Fruit fly (Drosophila melanogaster) whole organism, prepupa: ENCODE measurements around the gene Cyp4d20.

Source experiments
- CG10669 ChIP-seq: fragments of 200-800 bp; sonication (Bioruptor generic); optimal IDR thresholded peaks from 3 replicates; lab custom pipeline; 2018; ENCODE audit warnings: missing biosample characterization, mild to moderate bottlenecking, missing genetic modification characterization, moderate library complexity
- CG11762 ChIP-seq: fragments of 200-800 bp; sonication (Bioruptor generic); optimal IDR thresholded peaks from 3 replicates; lab custom pipeline; 2016; ENCODE audit warnings: missing biosample characterization, missing genetic modification characterization; ENCODE audit not compliant: insufficient read depth
- CG11902 ChIP-seq: fragments of 200-800 bp; sonication (Bioruptor generic); optimal IDR thresholded peaks from 3 replicates; lab custom pipeline; 2016; ENCODE audit warnings: missing biosample characterization, missing genetic modification characterization
- CG15336 ChIP-seq: fragments of 200-800 bp; sonication (Bioruptor generic); IDR thresholded peaks from 2 replicates; pipeline ENCODE4 v1.3.6; 2022; ENCODE audit warnings: missing biosample characterization, missing genetic modification characterization
- CG1621 ChIP-seq: fragments of 200-800 bp; sonication (Bioruptor generic); optimal IDR thresholded peaks from 3 replicates; lab custom pipeline; 2018; ENCODE audit warnings: missing biosample characterization, mild to moderate bottlenecking, missing genetic modification characterization
- CG31627 ChIP-seq: fragments of 200-800 bp; sonication (Bioruptor generic); optimal IDR thresholded peaks from 3 replicates; lab custom pipeline; 2016; ENCODE audit warnings: missing biosample characterization, missing genetic modification characterization
- CG32006 ChIP-seq: fragments of 200-800 bp; sonication (Bioruptor generic); optimal IDR thresholded peaks from 3 replicates; lab custom pipeline; 2017; ENCODE audit warnings: missing biosample characterization, mild to moderate bottlenecking, missing genetic modification characterization
- CG34406 ChIP-seq: fragments of 200-800 bp; sonication (Bioruptor generic); optimal IDR thresholded peaks from 3 replicates; lab custom pipeline; 2016; ENCODE audit warnings: missing biosample characterization, missing genetic modification characterization
- CG4318 ChIP-seq: fragments of 200-800 bp; sonication (Bioruptor generic); optimal IDR thresholded peaks from 3 replicates; lab custom pipeline; 2017; ENCODE audit warnings: missing biosample characterization, mild to moderate bottlenecking, missing genetic modification characterization
- CG6163 ChIP-seq: fragments of 200-800 bp; sonication (Bioruptor generic); IDR thresholded peaks from 3 replicates; pipeline ENCODE4 v1.3.6; 2022; ENCODE audit warnings: missing biosample characterization, missing genetic modification characterization
- CG6276 ChIP-seq: fragments of 200-800 bp; sonication (Bioruptor generic); optimal IDR thresholded peaks from 2 replicates; lab custom pipeline; 2017; ENCODE audit warnings: missing biosample characterization, mild to moderate bottlenecking, missing genetic modification characterization
- CG6808 ChIP-seq: fragments of 200-800 bp; sonication (Bioruptor generic); optimal IDR thresholded peaks from 3 replicates; lab custom pipeline; 2017; ENCODE audit warnings: missing biosample characterization, missing genetic modification characterization, mild to moderate bottlenecking, moderate library complexity, missing genetic modification reagents
- CG6854 ChIP-seq: fragments of 200-800 bp; sonication (Bioruptor generic); optimal IDR thresholded peaks from 2 replicates; lab custom pipeline; 2017; ENCODE audit warnings: missing biosample characterization, mild to moderate bottlenecking, missing genetic modification characterization
- CG7368 ChIP-seq: fragments of 200-800 bp; sonication (Bioruptor generic); optimal IDR thresholded peaks from 3 replicates; lab custom pipeline; 2016; ENCODE audit warnings: missing biosample characterization, missing genetic modification characterization
- CG8119 ChIP-seq: fragments of 200-800 bp; sonication (Bioruptor generic); IDR thresholded peaks from 3 replicates; pipeline ENCODE4 v1.3.6; 2022; ENCODE audit warnings: missing biosample characterization, missing genetic modification characterization
- CG8319 ChIP-seq: fragments of 200-800 bp; sonication (Bioruptor generic); optimal IDR thresholded peaks from 3 replicates; lab custom pipeline; 2016; ENCODE audit warnings: missing biosample characterization, missing genetic modification characterization
- CG8632 ChIP-seq: fragments of 200-800 bp; sonication (Bioruptor generic); optimal IDR thresholded peaks from 3 replicates; lab custom pipeline; 2016; ENCODE audit warnings: missing biosample characterization, missing genetic modification characterization
- Eip75B ChIP-seq: fragments of 200-800 bp; sonication (Bioruptor generic); optimal IDR thresholded peaks from 3 replicates; lab custom pipeline; 2016; ENCODE audit warnings: missing biosample characterization, missing genetic modification characterization
- Eip78C ChIP-seq: fragments of 200-800 bp; sonication (Bioruptor generic); peaks from one replicate; lab custom pipeline; 2016; ENCODE audit warnings: missing biosample characterization, missing genetic modification characterization
- Eip93F ChIP-seq: fragments of 200-800 bp; sonication (Bioruptor generic); optimal IDR thresholded peaks from 2 replicates; lab custom pipeline; 2016; ENCODE audit warnings: missing biosample characterization, mild to moderate bottlenecking, missing genetic modification characterization
- Ets96B ChIP-seq: fragments of 200-800 bp; optimal IDR thresholded peaks from 2 replicates; lab custom pipeline; 2019; ENCODE audit warnings: missing biosample characterization, mild to moderate bottlenecking, missing genetic modification characterization, moderate library complexity
- Gug ChIP-seq: fragments of 200-800 bp; sonication (Bioruptor generic); IDR thresholded peaks from 2 replicates; pipeline ENCODE4 v1.3.6; 2022; ENCODE audit warnings: missing biosample characterization, missing genetic modification characterization
- Hr38 ChIP-seq: sonication (Bioruptor generic); optimal IDR thresholded peaks from 2 replicates; lab custom pipeline; 2016; ENCODE audit warnings: missing biosample characterization, missing genetic modification characterization
- Hr39 ChIP-seq: fragments of 200-800 bp; sonication (Bioruptor generic); optimal IDR thresholded peaks from 2 replicates; lab custom pipeline; 2016; ENCODE audit warnings: missing biosample characterization, missing genetic modification characterization
- Hr4 ChIP-seq: fragments of 200-800 bp; sonication (Bioruptor generic); optimal IDR thresholded peaks from 3 replicates; lab custom pipeline; 2016; ENCODE audit warnings: missing biosample characterization, missing genetic modification characterization
- Met ChIP-seq: fragments of 200-800 bp; sonication (Bioruptor generic); optimal IDR thresholded peaks from 3 replicates; lab custom pipeline; 2016; ENCODE audit warnings: missing biosample characterization, missing genetic modification characterization
- OdsH ChIP-seq: fragments of 200-800 bp; sonication (Bioruptor generic); optimal IDR thresholded peaks from 3 replicates; lab custom pipeline; 2016; ENCODE audit warnings: missing biosample characterization, missing genetic modification characterization
- Smox ChIP-seq: fragments of 200-800 bp; sonication (Bioruptor generic); optimal IDR thresholded peaks from 3 replicates; lab custom pipeline; 2016; ENCODE audit warnings: missing biosample characterization, missing genetic modification characterization
- Sox14 ChIP-seq: fragments of 200-800 bp; sonication (Bioruptor generic); optimal IDR thresholded peaks from 3 replicates; lab custom pipeline; 2016; ENCODE audit warnings: missing biosample characterization, missing genetic modification characterization
- Sox15 ChIP-seq: fragments of 200-800 bp; sonication (Bioruptor generic); optimal IDR thresholded peaks from 3 replicates; lab custom pipeline; 2016; ENCODE audit warnings: missing biosample characterization, missing genetic modification characterization
- achi ChIP-seq: fragments of 200-800 bp; sonication (Bioruptor generic); optimal IDR thresholded peaks from 3 replicates; lab custom pipeline; 2016; ENCODE audit warnings: missing biosample characterization, missing genetic modification characterization
- acj6 ChIP-seq: fragments of 200-800 bp; sonication (Bioruptor generic); optimal IDR thresholded peaks from 3 replicates; lab custom pipeline; 2016; ENCODE audit warnings: missing biosample characterization, missing genetic modification characterization
- cyc ChIP-seq: fragments of 200-800 bp; sonication (Bioruptor generic); optimal IDR thresholded peaks from 3 replicates; lab custom pipeline; 2016; ENCODE audit warnings: missing biosample characterization, missing genetic modification characterization
- dsx ChIP-seq: fragments of 200-800 bp; optimal IDR thresholded peaks from 3 replicates; lab custom pipeline; 2019; ENCODE audit warnings: missing biosample characterization, mild to moderate bottlenecking, missing genetic modification characterization, moderate library complexity; ENCODE audit not compliant: poor library complexity, severe bottlenecking
- eg ChIP-seq: fragments of 200-800 bp; sonication (Bioruptor generic); IDR thresholded peaks from 3 replicates; pipeline ENCODE4 v1.3.6; 2022; ENCODE audit warnings: missing biosample characterization, missing genetic modification characterization
- esn ChIP-seq: fragments of 200-800 bp; sonication (Bioruptor generic); optimal IDR thresholded peaks from 2 replicates; lab custom pipeline; 2016; ENCODE audit warnings: missing biosample characterization, mild to moderate bottlenecking, missing genetic modification characterization, moderate library complexity
- fd59A ChIP-seq: fragments of 200-800 bp; sonication (Bioruptor generic); optimal IDR thresholded peaks from 2 replicates; lab custom pipeline; 2017; ENCODE audit warnings: missing biosample characterization, mild to moderate bottlenecking, missing genetic modification characterization, missing genetic modification reagents
- fkh ChIP-seq: fragments of 200-800 bp; sonication (Bioruptor generic); optimal IDR thresholded peaks from 3 replicates; lab custom pipeline; 2017; ENCODE audit warnings: missing biosample characterization, mild to moderate bottlenecking, missing genetic modification characterization, moderate library complexity
- lz ChIP-seq: fragments of 200-800 bp; sonication (Bioruptor generic); optimal IDR thresholded peaks from 3 replicates; lab custom pipeline; 2016; ENCODE audit warnings: missing biosample characterization, missing genetic modification characterization
- net ChIP-seq: fragments of 200-800 bp; sonication (Bioruptor generic); optimal IDR thresholded peaks from 3 replicates; lab custom pipeline; 2016; ENCODE audit warnings: missing biosample characterization, missing genetic modification characterization
- salr ChIP-seq, 2 experiments: fragments of 200-800 bp; sonication (Bioruptor generic); optimal IDR thresholded peaks; 3 replicates each; lab custom pipeline; 2016 to 2018; ENCODE audit warnings: missing biosample characterization in 2 of 2, missing genetic modification characterization in 2 of 2, mild to moderate bottlenecking in 1 of 2
- ss ChIP-seq, 2 experiments: fragments of 200-800 bp; sonication (Bioruptor generic); optimal IDR thresholded peaks; 2 replicates in 1 of 2; 3 replicates in 1 of 2; lab custom pipeline; 2017 to 2018; ENCODE audit warnings: mild to moderate bottlenecking in 2 of 2, missing biosample characterization in 2 of 2, missing genetic modification characterization in 2 of 2, moderate library complexity in 1 of 2
- svp ChIP-seq: fragments of 200-800 bp; sonication (Bioruptor generic); peaks from one replicate; lab custom pipeline; 2016; ENCODE audit warnings: missing biosample characterization, missing genetic modification characterization
- topi ChIP-seq: fragments of 200-800 bp; sonication (Bioruptor generic); optimal IDR thresholded peaks from 3 replicates; lab custom pipeline; 2016; ENCODE audit warnings: missing biosample characterization, missing genetic modification characterization
- vri ChIP-seq: fragments of 200-800 bp; sonication (Bioruptor generic); optimal IDR thresholded peaks from 3 replicates; lab custom pipeline; 2016; ENCODE audit warnings: missing biosample characterization, mild to moderate bottlenecking, missing genetic modification characterization

Cyp4d20 gene

DNA sequence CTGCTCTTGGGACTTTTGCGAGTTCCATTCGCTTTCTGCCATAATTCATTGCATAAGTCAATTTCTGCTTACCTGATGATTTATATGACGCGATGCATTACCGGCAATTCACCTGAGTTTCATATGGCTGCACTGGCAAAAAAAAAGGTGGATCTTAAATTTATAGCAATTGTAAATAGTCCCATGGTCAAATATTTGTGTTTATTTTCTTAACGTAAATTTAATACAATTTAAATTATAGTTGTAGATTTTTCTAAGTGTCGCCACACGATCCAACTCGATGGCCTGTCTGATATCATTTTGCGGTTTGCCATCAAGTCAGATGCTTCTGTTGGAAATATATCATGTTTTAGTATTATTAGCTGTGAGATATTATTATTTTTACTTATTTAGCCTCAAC is 3.2 kb upstream of the Cyp4d20 start (continued):
- TF ChIP-seq CG10669 (GFP tag; lab: Kevin White, UChicago), result peak; percentile 50
- peak; percentile 22 for TF ChIP-seq acj6
- peak; percentile 67; the same call in 2 of the 3 replicates for TF ChIP-seq CG6163 (GFP tag; lab: Robert Waterston, UW)
- peak; percentile 23 for TF ChIP-seq cyc (GFP tag; lab: Kevin White, UChicago)
- TF ChIP-seq CG7368 (GFP tag; lab: Kevin White, UChicago), result peak; percentile 38
- TF ChIP-seq Met, result peak; percentile 24
- TF ChIP-seq salr (GFP tag; optimal IDR thresholded peaks at IDR 0.05; lab: Kevin White, UChicago), result peak in 1 of 2 experiments; percentile 25
- TF ChIP-seq Gug (GFP tag; lab: Robert Waterston, UW), result peak; percentile 37; the same call in 1 of the 2 replicates
- TF ChIP-seq lz, result peak; percentile 5
- peak; percentile 78 for TF ChIP-seq CG15336 (GFP tag; lab: Robert Waterston, UW)
- TF ChIP-seq esn (GFP tag; lab: Kevin White, UChicago), result peak; percentile 25
- TF ChIP-seq Hr39 (GFP tag; lab: Kevin White, UChicago), result peak; percentile 20
- peak; percentile 42 for TF ChIP-seq Ets96B (tag; lab: Kevin White, UChicago)
- peak; percentile 42 for TF ChIP-seq OdsH
- no peak for TF ChIP-seq dsx (GFP tag; lab: Kevin White, UChicago)
- TF ChIP-seq CG6276 (GFP tag; lab: Kevin White, UChicago), result peak; percentile 6
- no peak for TF ChIP-seq Eip93F (GFP tag; lab: Kevin White, UChicago)
- TF ChIP-seq CG11902 (GFP tag; lab: Kevin White, UChicago), result peak; percentile 30
- peak; percentile 45 for TF ChIP-seq topi (GFP tag; lab: Kevin White, UChicago)
- TF ChIP-seq CG8119 (GFP tag; lab: Robert Waterston, UW), result peak; percentile 68
- peak; percentile 44 for TF ChIP-seq achi (GFP tag; lab: Kevin White, UChicago)
- peak; percentile 54 for TF ChIP-seq net
- no peak for TF ChIP-seq CG6854 (GFP tag; lab: Kevin White, UChicago)
- peak; percentile 13 for TF ChIP-seq Sox15 (GFP tag; lab: Kevin White, UChicago)
- peak; percentile 16 for TF ChIP-seq CG31627 (GFP tag; lab: Kevin White, UChicago)
- TF ChIP-seq svp (GFP tag; lab: Kevin White, UChicago), result peak; percentile 69
- TF ChIP-seq CG32006 (GFP tag; lab: Kevin White, UChicago), result peak; percentile 58
- peak; percentile 30 for TF ChIP-seq Smox (GFP tag; lab: Kevin White, UChicago)
- no peak for TF ChIP-seq CG1621

DNA sequence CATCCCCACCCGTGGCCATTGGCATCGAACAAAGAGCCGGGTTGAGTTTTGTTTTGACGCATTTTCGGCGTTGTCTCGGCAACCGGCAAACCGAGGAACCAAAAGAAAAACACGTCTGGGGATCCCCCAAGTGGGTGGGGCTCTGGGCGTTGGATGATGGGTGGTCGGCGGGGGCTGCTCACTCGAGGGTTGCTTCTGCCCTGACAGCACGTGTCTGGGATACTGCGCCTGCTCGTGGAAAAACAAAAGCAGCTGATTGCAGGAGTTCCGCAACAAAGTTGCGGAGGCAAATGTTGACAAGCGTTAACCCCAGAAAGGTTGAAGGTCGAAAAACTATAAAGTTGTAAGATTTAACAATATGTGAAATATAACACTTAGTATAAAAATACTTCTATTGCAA is 2.2 kb upstream of the Cyp4d20 start:
- TF ChIP-seq salr (GFP tag; optimal IDR thresholded peaks at IDR 0.05; lab: Kevin White, UChicago) (no peak), CG7368 (GFP tag; lab: Kevin White, UChicago) (peak; percentile 3), eg (GFP tag; lab: Robert Waterston, UW) (no peak), Ets96B (tag; lab: Kevin White, UChicago) (peak; percentile 0), topi (GFP tag; lab: Kevin White, UChicago) (peak; percentile 24), svp (GFP tag; lab: Kevin White, UChicago) (peak; percentile 51), dsx (GFP tag; lab: Kevin White, UChicago) (peak; percentile 42)

DNA sequence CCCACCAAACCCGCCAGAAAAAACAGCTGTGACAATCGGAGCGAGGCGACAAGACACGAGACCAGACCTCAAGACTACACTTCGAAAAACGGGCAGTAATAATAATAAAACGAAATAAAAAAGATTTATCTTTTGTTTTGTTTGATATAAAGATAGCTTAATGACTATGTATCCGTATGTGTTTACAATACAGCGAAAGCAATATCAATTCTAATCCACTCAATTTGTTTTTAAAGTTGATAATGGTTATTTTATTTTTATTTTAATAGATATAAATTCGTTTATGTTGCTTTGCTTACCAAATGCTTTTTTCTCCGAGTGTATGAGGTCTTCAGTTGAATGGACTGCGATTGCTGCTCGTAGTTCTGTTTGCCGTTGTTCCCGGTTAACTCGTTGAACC is 1.0 kb upstream of the Cyp4d20 start:
- TF ChIP-seq dsx (GFP tag; lab: Kevin White, UChicago), result peak; percentile 92
- peak; percentile 76 for TF ChIP-seq CG34406
- peak; percentile 69 for TF ChIP-seq CG8319 (GFP tag; lab: Kevin White, UChicago)
- TF ChIP-seq OdsH, result peak; percentile 78
- peak; percentile 55 for TF ChIP-seq Hr4 (GFP tag; lab: Kevin White, UChicago)
- peak; percentile 59 for TF ChIP-seq CG32006 (GFP tag; lab: Kevin White, UChicago)
- TF ChIP-seq Sox14 (GFP tag; lab: Kevin White, UChicago), result peak; percentile 84
- peak; percentile 60 for TF ChIP-seq Sox15 (GFP tag; lab: Kevin White, UChicago)
- peak; percentile 98 for TF ChIP-seq Eip78C
- TF ChIP-seq CG15336 (GFP tag; lab: Robert Waterston, UW), result peak; percentile 56; the same call in 1 of the 2 replicates
- peak; percentile 95 to 97 for TF ChIP-seq ss (GFP tag; optimal IDR thresholded peaks at IDR 0.05; lab: Kevin White, UChicago)
- TF ChIP-seq CG11762, result peak; percentile 87
- peak; percentile 54 for TF ChIP-seq vri
- TF ChIP-seq Gug (GFP tag; lab: Robert Waterston, UW), result peak; percentile 56; the same call in 1 of the 2 replicates
- TF ChIP-seq CG8632 (GFP tag; lab: Kevin White, UChicago), result peak; percentile 81
- TF ChIP-seq acj6, result peak; percentile 82
- peak; percentile 64 for TF ChIP-seq CG8119 (GFP tag; lab: Robert Waterston, UW)
- peak; percentile 4 for TF ChIP-seq CG4318 (GFP tag; lab: Kevin White, UChicago)
- TF ChIP-seq fkh (GFP tag; lab: Kevin White, UChicago), result no peak
- TF ChIP-seq CG6276 (GFP tag; lab: Kevin White, UChicago), result peak; percentile 79
- peak; percentile 88 for TF ChIP-seq fd59A
- no peak for TF ChIP-seq Hr38 (GFP tag; lab: Kevin White, UChicago)
- peak; percentile 92 for TF ChIP-seq Eip75B (GFP tag; lab: Kevin White, UChicago)
- peak; percentile 95 for TF ChIP-seq CG6808 (GFP tag; lab: Kevin White, UChicago)
- peak; percentile 78 for TF ChIP-seq Met
